Worm (Caenorhabditis elegans): ENCODE measurements around the gene K11H3.8.

DNA sequence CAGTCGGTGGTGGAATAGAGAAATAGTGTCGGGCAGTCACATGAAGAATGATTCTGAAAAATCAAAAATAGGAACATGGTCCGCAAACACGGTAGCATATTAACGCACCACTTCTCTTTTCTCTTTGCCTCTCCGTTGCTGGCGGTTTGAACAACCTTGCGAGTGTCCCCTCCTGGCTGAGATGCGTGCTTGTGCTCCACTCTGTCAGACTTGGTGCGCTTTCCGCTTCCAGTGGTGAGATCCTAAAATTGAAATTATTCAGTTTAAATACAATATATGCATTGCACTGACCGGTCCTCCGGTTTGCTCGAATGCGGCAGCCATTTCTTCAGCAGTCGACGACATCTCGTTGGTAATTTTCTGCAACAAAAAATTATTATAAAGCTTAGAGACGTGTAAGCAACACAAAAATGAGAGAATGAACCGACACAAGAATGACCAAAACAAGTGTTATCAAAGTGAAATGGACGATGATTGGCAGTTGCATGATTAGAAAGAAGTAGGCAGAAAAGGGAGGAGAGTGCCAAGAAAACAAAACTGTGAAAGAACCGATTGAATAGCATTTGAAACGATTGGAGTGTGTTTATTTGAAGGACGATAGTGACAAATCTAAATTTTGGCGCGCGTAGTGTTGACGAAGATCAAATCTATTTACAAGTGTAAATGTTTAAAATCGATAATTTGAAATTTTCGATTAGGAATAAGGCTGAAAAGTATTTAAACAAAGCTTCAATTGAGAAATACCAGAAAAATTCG, 9.7 kb upstream of the K11H3.8 start, which contains the start of gene ZK632.9:
- TF ChIP-seq pqm-1 (tag; optimal IDR thresholded peaks at IDR 0.05) (no peak), fkh-10 (GFP tag; optimal IDR thresholded peaks at IDR 0.05) (no peak), egl-27 (tag; optimal IDR thresholded peaks at IDR 0.05) (no peak), mdl-1 (tag; optimal IDR thresholded peaks at IDR 0.05) (no peak), unc-62 (GFP tag; optimal IDR thresholded peaks at IDR 0.05) (no peak), elt-1 (tag; optimal IDR thresholded peaks at IDR 0.05) (no peak), fos-1 (tag; optimal IDR thresholded peaks at IDR 0.05) (no peak), eor-1 (tag; optimal IDR thresholded peaks at IDR 0.05) (no peak)
